Worm (Caenorhabditis elegans) whole organism, early embryonic: ENCODE results near the gene B0507.6.

Experiments used
- B0310.2 ChIP-seq: sonication (generic microtip); optimal IDR thresholded peaks from 2 replicates; lab custom pipeline; 2016; ENCODE audit warnings: mild to moderate bottlenecking, missing genetic modification characterization, missing compliant biosample characterization
- F13C5.2 ChIP-seq: sonication (generic microtip); optimal IDR thresholded peaks from 2 replicates; lab custom pipeline; 2017; ENCODE audit warnings: mild to moderate bottlenecking, missing genetic modification characterization, inconsistent platforms, missing compliant biosample characterization
- aly-1 ChIP-seq: sonication (generic microtip); optimal IDR thresholded peaks from 2 replicates; lab custom pipeline; 2016; ENCODE audit warnings: missing genetic modification characterization, missing compliant biosample characterization
- ama-1 ChIP-seq: fragments of 150-350 bp; optimal IDR thresholded peaks from 2 replicates; lab custom pipeline; 2014
- ceh-13 ChIP-seq: fragments of 200-800 bp; sonication (Bioruptor generic); optimal IDR thresholded peaks from 2 replicates; lab custom pipeline; 2018; ENCODE audit warnings: mild to moderate bottlenecking, missing genetic modification characterization, missing compliant biosample characterization
- ceh-36 ChIP-seq: sonication (generic microtip); optimal IDR thresholded peaks from 2 replicates; lab custom pipeline; 2016; ENCODE audit warnings: missing genetic modification characterization, inconsistent platforms, missing compliant biosample characterization
- ets-7 ChIP-seq: sonication (generic microtip); optimal IDR thresholded peaks from 2 replicates; lab custom pipeline; 2016; ENCODE audit warnings: missing genotype, missing genetic modification characterization, missing compliant biosample characterization
- flt-1 ChIP-seq: fragments of 200-800 bp; sonication (Bioruptor generic); IDR thresholded peaks from 2 replicates; pipeline ENCODE4 v1.3.6; 2022; ENCODE audit warnings: missing genetic modification characterization, missing compliant biosample characterization
- hmbx-1 ChIP-seq: sonication (generic microtip); optimal IDR thresholded peaks from 2 replicates; lab custom pipeline; 2016; ENCODE audit warnings: mild to moderate bottlenecking, missing genetic modification characterization, missing compliant biosample characterization
- hmg-4 ChIP-seq: fragments of 200-800 bp; sonication (Bioruptor generic); optimal IDR thresholded peaks from 2 replicates; lab custom pipeline; 2018; ENCODE audit warnings: mild to moderate bottlenecking, missing genetic modification characterization, missing compliant biosample characterization
- hnd-1 ChIP-seq: sonication (generic microtip); optimal IDR thresholded peaks from 2 replicates; lab custom pipeline; 2016; ENCODE audit warnings: missing genetic modification characterization, missing compliant biosample characterization
- pes-1 ChIP-seq: fragments of 200-800 bp; sonication (Bioruptor generic); IDR thresholded peaks from 2 replicates; pipeline ENCODE4 v1.3.6; 2022; ENCODE audit warnings: missing genetic modification reagents, missing genetic modification characterization, missing compliant biosample characterization
- scrt-1 ChIP-seq: fragments of 200-800 bp; sonication (Bioruptor generic); IDR thresholded peaks from 2 replicates; pipeline ENCODE4 v1.3.6; 2022; ENCODE audit warnings: missing genetic modification characterization, missing compliant biosample characterization
- sea-1 ChIP-seq: fragments of 200-800 bp; sonication (Bioruptor generic); conservative IDR thresholded peaks from 2 replicates; pipeline ENCODE4 v1.3.6; 2022; ENCODE audit warnings: missing genetic modification characterization, missing compliant biosample characterization
- tbx-11 ChIP-seq: fragments of 200-800 bp; sonication (Bioruptor generic); IDR thresholded peaks from 2 replicates; pipeline ENCODE4 v1.3.6; 2022; ENCODE audit warnings: missing genetic modification characterization, missing compliant biosample characterization
- tbx-37 ChIP-seq: fragments of 200-800 bp; sonication (Bioruptor generic); conservative IDR thresholded peaks from 2 replicates; pipeline ENCODE4 v1.3.6; 2022; ENCODE audit warnings: missing genetic modification reagents, missing genetic modification characterization, missing compliant biosample characterization
- tra-4 ChIP-seq: sonication (generic microtip); optimal IDR thresholded peaks from 2 replicates; lab custom pipeline; 2017; ENCODE audit warnings: missing genetic modification characterization, missing compliant biosample characterization

The B0507.6 gene

DNA sequence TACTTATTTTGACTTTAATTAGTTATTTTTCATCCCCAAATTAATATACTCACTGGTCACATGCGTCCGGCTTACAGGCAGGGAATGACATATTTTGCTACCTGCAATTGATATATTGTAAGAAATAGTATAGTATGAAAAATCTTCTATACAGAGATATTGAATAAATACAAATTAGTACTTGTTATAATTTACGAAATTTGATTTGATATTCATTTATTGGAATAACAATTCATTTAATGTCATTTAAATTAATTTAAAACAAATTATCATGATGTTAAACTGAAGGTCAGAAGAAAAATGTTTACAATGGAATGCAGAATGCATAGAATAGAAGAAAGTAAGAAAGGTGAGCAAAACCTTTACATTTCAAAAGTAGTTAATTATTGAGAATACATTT lies 12.7 kb downstream of the B0507.6 start, which contains the start of gene B0507.7:
TSS of gene B0507.7 (minus strand) at position 101 of the 400 bp plus-strand sequence.
- TF ChIP-seq sea-1 (GFP tag; lab: Robert Waterston, UW), result no peak
- TF ChIP-seq ets-7 (tag; lab: Kevin White, UChicago), result no peak
- no peak for TF ChIP-seq tbx-37 (GFP tag; lab: Robert Waterston, UW)
- no peak for TF ChIP-seq B0310.2 (tag; lab: Kevin White, UChicago)
- no peak for TF ChIP-seq ama-1 (lab: Kevin White, UChicago)
- no peak for TF ChIP-seq flt-1 (GFP tag; lab: Robert Waterston, UW)
- TF ChIP-seq tra-4, result no peak
- TF ChIP-seq aly-1 (tag; lab: Kevin White, UChicago), result no peak
- TF ChIP-seq F13C5.2 (tag; lab: Kevin White, UChicago), result no peak

DNA sequence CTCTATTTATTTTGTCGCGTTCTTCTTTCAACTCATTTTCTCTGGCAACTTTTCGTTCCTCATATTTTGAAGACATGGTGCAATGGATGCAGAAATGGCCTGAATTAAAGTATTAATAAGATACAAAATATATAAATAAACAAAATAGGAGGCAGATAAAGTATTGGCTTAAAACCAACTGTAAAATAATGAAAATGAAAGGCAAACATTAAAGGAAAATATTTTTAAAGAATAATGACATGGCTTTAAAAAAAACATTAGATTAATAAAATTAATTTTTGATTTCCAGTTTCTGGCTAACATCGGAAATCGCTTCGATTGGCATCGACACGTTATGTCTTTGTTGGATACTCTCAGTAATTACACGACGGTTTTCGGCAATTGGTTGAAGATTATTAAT lies 14.5 kb downstream of the B0507.6 start, which contains the start of gene ddn-1:
TSS of gene ddn-1 (minus strand) at position 101 of the 400 bp plus-strand sequence.
- TF ChIP-seq B0310.2 (tag; lab: Kevin White, UChicago), result no peak
- TF ChIP-seq flt-1 (GFP tag; lab: Robert Waterston, UW), result no peak
- no peak for TF ChIP-seq scrt-1
- TF ChIP-seq tbx-11 (GFP tag; lab: Robert Waterston, UW), result no peak
- TF ChIP-seq ama-1 (lab: Kevin White, UChicago), result no peak
- TF ChIP-seq ceh-13, result no peak
- no peak for TF ChIP-seq sea-1 (GFP tag; lab: Robert Waterston, UW)
- no peak for TF ChIP-seq F13C5.2 (tag; lab: Kevin White, UChicago)
- no peak for TF ChIP-seq hnd-1 (tag; lab: Kevin White, UChicago)
- no peak for TF ChIP-seq pes-1 (GFP tag; lab: Robert Waterston, UW)
- TF ChIP-seq hmg-4 (GFP tag; lab: Kevin White, UChicago), result no peak
- TF ChIP-seq tbx-37 (GFP tag; lab: Robert Waterston, UW), result no peak
- no peak for TF ChIP-seq ets-7 (tag; lab: Kevin White, UChicago)
- TF ChIP-seq ceh-36 (tag; lab: Kevin White, UChicago), result no peak
- no peak for TF ChIP-seq hmbx-1 (tag; lab: Kevin White, UChicago)
- TF ChIP-seq aly-1 (tag; lab: Kevin White, UChicago), result no peak

DNA sequence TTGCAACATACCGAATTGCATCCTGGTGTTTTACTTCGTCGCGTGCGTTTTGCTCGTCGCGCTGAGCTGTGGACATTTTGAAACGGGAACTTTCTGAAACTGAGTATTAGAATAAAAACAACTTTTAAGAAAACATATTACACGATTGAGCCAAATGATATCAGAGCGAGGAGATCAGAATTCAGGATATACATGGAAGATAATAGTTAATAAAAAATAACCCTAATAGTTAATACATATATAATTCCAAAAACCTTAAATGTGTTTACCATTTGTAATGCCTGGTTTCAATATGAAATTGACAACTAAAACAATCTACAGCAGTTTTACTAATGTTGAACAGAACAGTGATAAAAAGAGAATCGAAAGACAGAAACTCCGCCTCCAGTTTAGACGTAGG lies 16.9 kb downstream of the B0507.6 start, which contains the start of gene B0507.8:
TSS of gene B0507.8 (minus strand) at position 101 of the 400 bp plus-strand sequence.
- TF ChIP-seq aly-1 (tag; lab: Kevin White, UChicago) (no peak), scrt-1 (no peak), hmg-4 (GFP tag; lab: Kevin White, UChicago) (no peak), flt-1 (GFP tag; lab: Robert Waterston, UW) (no peak), ceh-13 (no peak), pes-1 (GFP tag; lab: Robert Waterston, UW) (no peak), ceh-36 (tag; lab: Kevin White, UChicago) (no peak), ama-1 (lab: Kevin White, UChicago) (no peak), tbx-11 (GFP tag; lab: Robert Waterston, UW) (no peak), hmbx-1 (tag; lab: Kevin White, UChicago) (no peak), F13C5.2 (tag; lab: Kevin White, UChicago) (no peak), B0310.2 (tag; lab: Kevin White, UChicago) (no peak), tbx-37 (GFP tag; lab: Robert Waterston, UW) (no peak), tra-4 (no peak)

DNA sequence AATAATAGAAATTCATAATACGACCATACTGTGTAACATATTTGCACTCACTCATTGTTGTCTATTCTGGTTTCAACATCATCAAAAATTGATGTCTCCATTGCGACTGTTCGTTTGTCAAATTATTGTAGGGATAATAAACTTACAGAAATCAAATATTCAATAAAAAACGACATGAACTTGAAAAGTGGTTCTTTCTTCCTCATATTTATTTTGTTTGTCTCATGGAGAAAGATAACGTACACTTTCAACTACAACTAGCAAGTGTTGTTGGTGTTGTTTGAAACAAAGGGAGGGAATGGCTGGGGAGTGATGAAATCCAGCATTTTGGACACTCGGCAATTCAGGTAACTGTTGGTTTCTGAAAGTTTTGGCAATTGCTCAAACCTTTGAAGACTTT lies 20.0 kb downstream of the B0507.6 start, which contains the start of gene B0507.9:
TSS of gene B0507.9 (minus strand) at position 101 of the 400 bp plus-strand sequence.
- TF ChIP-seq sea-1 (GFP tag; lab: Robert Waterston, UW) (no peak), ceh-13 (no peak), tbx-37 (GFP tag; lab: Robert Waterston, UW) (no peak), hmg-4 (GFP tag; lab: Kevin White, UChicago) (no peak), aly-1 (tag; lab: Kevin White, UChicago) (no peak), ceh-36 (tag; lab: Kevin White, UChicago) (no peak), tra-4 (no peak), tbx-11 (GFP tag; lab: Robert Waterston, UW) (no peak), pes-1 (GFP tag; lab: Robert Waterston, UW) (no peak), hnd-1 (tag; lab: Kevin White, UChicago) (no peak), hmbx-1 (tag; lab: Kevin White, UChicago) (no peak), ets-7 (tag; lab: Kevin White, UChicago) (no peak), ama-1 (lab: Kevin White, UChicago) (no peak), B0310.2 (tag; lab: Kevin White, UChicago) (no peak)

DNA sequence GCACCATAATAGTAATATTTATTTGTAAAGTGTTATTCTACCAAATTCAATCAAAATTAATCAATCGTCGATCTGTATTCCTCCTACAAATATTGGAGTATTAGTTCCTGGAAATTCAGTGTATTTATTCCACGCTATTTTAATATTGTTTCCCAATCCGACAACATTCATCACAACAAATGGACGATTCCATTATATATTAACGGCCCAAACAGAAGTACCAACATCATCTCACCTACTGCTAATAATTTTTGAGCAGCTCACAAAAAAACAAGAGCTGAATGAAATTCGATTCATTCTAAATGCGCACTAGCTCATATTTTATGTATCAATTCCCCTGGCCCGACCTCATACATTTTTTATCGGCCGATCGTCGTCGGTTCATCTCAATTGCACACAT lies 21.1 kb downstream of the B0507.6 start:
- TF ChIP-seq scrt-1 (no peak), sea-1 (GFP tag; lab: Robert Waterston, UW) (no peak), hmbx-1 (tag; lab: Kevin White, UChicago) (no peak), tbx-11 (GFP tag; lab: Robert Waterston, UW) (no peak), aly-1 (tag; lab: Kevin White, UChicago) (no peak), ceh-36 (tag; lab: Kevin White, UChicago) (no peak)

DNA sequence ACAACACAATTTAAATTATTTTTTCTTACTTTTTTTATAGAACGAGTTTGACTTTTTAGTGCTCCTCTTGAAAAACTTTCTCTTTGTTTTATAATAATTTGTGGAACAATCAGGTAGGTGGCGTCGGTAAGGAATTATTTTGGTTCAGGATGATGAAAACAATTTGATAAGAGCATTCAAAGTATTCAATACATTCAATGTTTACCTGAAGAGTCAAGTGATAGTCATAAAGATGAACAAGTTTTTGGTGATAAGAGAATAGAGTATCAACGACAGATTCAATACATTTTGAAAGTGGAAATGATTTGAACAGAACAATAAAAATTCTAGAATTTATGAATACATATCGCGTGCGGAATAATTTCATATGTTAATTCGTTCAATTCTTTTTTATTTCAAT lies 21.5 kb downstream of the B0507.6 start:
- TF ChIP-seq hmg-4 (GFP tag; lab: Kevin White, UChicago), result no peak
- no peak for TF ChIP-seq hnd-1 (tag; lab: Kevin White, UChicago)
- no peak for TF ChIP-seq tra-4
- no peak for TF ChIP-seq flt-1 (GFP tag; lab: Robert Waterston, UW)
- no peak for TF ChIP-seq scrt-1
- no peak for TF ChIP-seq tbx-37 (GFP tag; lab: Robert Waterston, UW)
- no peak for TF ChIP-seq pes-1 (GFP tag; lab: Robert Waterston, UW)
- no peak for TF ChIP-seq sea-1 (GFP tag; lab: Robert Waterston, UW)
- no peak for TF ChIP-seq aly-1 (tag; lab: Kevin White, UChicago)
- no peak for TF ChIP-seq tbx-11 (GFP tag; lab: Robert Waterston, UW)
- TF ChIP-seq ceh-36 (tag; lab: Kevin White, UChicago), result no peak
- no peak for TF ChIP-seq B0310.2 (tag; lab: Kevin White, UChicago)

DNA sequence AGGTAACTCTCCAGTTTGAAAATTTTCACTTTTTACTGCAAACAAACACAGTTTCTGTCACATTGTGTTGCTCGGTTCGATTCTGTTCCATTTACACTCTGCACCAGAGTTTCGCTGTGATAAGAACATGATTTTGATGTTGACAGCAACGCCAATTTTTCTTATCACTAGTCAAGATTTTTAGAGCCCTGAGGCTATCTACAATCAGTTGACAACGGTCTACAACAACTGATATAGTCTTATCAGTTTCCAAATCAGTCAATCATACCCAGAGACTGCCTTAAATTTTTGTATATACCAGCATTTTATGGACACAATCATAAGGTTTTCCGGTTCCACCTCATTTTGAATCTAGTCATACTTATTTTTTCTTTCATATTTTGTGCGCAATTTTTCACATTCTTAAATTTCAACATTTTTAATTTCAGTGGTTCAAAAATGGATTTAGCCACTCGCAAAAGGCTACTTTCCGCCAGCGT lies 22.6 kb downstream of the B0507.6 start, which contains the start of gene B0507.3:
TSS of gene B0507.3 (plus strand) at position 429 of the 479 bp plus-strand sequence.
- no peak for TF ChIP-seq sea-1 (GFP tag; lab: Robert Waterston, UW)
- TF ChIP-seq F13C5.2 (tag; lab: Kevin White, UChicago), result no peak
- no peak for TF ChIP-seq hmg-4 (GFP tag; lab: Kevin White, UChicago)
- TF ChIP-seq ceh-36 (tag; lab: Kevin White, UChicago), result no peak
- TF ChIP-seq aly-1 (tag; lab: Kevin White, UChicago), result no peak
- no peak for TF ChIP-seq B0310.2 (tag; lab: Kevin White, UChicago)
- no peak for TF ChIP-seq hnd-1 (tag; lab: Kevin White, UChicago)
- no peak for TF ChIP-seq tbx-11 (GFP tag; lab: Robert Waterston, UW)
- no peak for TF ChIP-seq ama-1 (lab: Kevin White, UChicago)
- TF ChIP-seq ets-7 (tag; lab: Kevin White, UChicago), result no peak
- TF ChIP-seq pes-1 (GFP tag; lab: Robert Waterston, UW), result no peak
- TF ChIP-seq flt-1 (GFP tag; lab: Robert Waterston, UW), result no peak
